Fruit fly (Drosophila melanogaster) whole organism, embryonic: ENCODE data around the gene CG32373.
A peak's percentile ranks its signal among the peaks of the same experiment; 100 is the strongest.

Source experiments
- Antp ChIP-seq: fragments of 200-800 bp; sonication (Bioruptor generic); optimal IDR thresholded peaks from 3 replicates; lab custom pipeline; 2016; ENCODE audit warnings: missing biosample characterization, missing genetic modification characterization
- Atf6 ChIP-seq: fragments of 200-800 bp; sonication (Bioruptor generic); IDR thresholded peaks from 2 replicates; pipeline ENCODE4 v1.3.6; 2022; ENCODE audit warnings: missing biosample characterization, missing genetic modification characterization
- Awh ChIP-seq: fragments of 200-800 bp; sonication (Bioruptor generic); IDR thresholded peaks from 2 replicates; pipeline ENCODE4, ENCODE4 v1.3.6; 2022; ENCODE audit warnings: missing biosample characterization, missing genetic modification characterization
- Blimp-1 ChIP-seq: fragments of 200-800 bp; sonication (Bioruptor generic); optimal IDR thresholded peaks from 3 replicates; lab custom pipeline; 2018; ENCODE audit warnings: missing biosample characterization, missing genetic modification characterization, mild to moderate bottlenecking, moderate library complexity, missing genetic modification reagents
- Bteb2 ChIP-seq: fragments of 200-800 bp; sonication (Bioruptor generic); optimal IDR thresholded peaks from 2 replicates; lab custom pipeline; 2016; ENCODE audit warnings: missing biosample characterization, missing genetic modification characterization
- CG1024 ChIP-seq: fragments of 200-800 bp; sonication (Bioruptor generic); IDR thresholded peaks from 2 replicates; pipeline ENCODE4 v1.3.6; 2022; ENCODE audit warnings: missing biosample characterization, missing genetic modification characterization
- CG10654 ChIP-seq: fragments of 200-800 bp; sonication (Bioruptor generic); optimal IDR thresholded peaks from 2 replicates; lab custom pipeline; 2016; ENCODE audit warnings: missing biosample characterization, missing genetic modification characterization
- CG11456 ChIP-seq: fragments of 200-800 bp; sonication (Bioruptor generic); IDR thresholded peaks from 3 replicates; pipeline ENCODE4 v1.3.6; 2022; ENCODE audit warnings: missing biosample characterization, missing genetic modification characterization
- CG12071 ChIP-seq: fragments of 200-800 bp; sonication (Bioruptor generic); optimal IDR thresholded peaks from 3 replicates; lab custom pipeline; 2018; ENCODE audit warnings: missing biosample characterization, mild to moderate bottlenecking, missing genetic modification characterization
- CG12236 ChIP-seq: fragments of 200-800 bp; sonication (Bioruptor generic); optimal IDR thresholded peaks from 2 replicates; lab custom pipeline; 2016; ENCODE audit warnings: missing biosample characterization, missing genetic modification characterization
- CG12942 ChIP-seq: fragments of 200-800 bp; sonication (Bioruptor generic); optimal IDR thresholded peaks from 3 replicates; lab custom pipeline; 2016; ENCODE audit warnings: missing biosample characterization, missing genetic modification characterization
- CG13775 ChIP-seq: fragments of 200-800 bp; sonication (Bioruptor generic); optimal IDR thresholded peaks from 3 replicates; lab custom pipeline; 2017; ENCODE audit warnings: missing biosample characterization, mild to moderate bottlenecking, missing genetic modification characterization
- CG13894 ChIP-seq: fragments of 200-800 bp; sonication (Bioruptor generic); optimal IDR thresholded peaks from 3 replicates; lab custom pipeline; 2018; ENCODE audit warnings: missing biosample characterization, mild to moderate bottlenecking, missing genetic modification characterization, moderate library complexity
- CG1602 ChIP-seq: fragments of 200-800 bp; sonication (Bioruptor generic); optimal IDR thresholded peaks from 3 replicates; lab custom pipeline; 2016; ENCODE audit warnings: missing biosample characterization, missing genetic modification characterization
- CG17186 ChIP-seq: fragments of 200-800 bp; sonication (Bioruptor generic); optimal IDR thresholded peaks from 3 replicates; lab custom pipeline; 2017; ENCODE audit warnings: missing biosample characterization, missing genetic modification reagents, missing genetic modification characterization
- CG17359 ChIP-seq: fragments of 200-800 bp; sonication (Bioruptor generic); optimal IDR thresholded peaks from 3 replicates; lab custom pipeline; 2018; ENCODE audit warnings: missing biosample characterization, mild to moderate bottlenecking, missing genetic modification characterization, moderate library complexity
- CG17568 ChIP-seq: fragments of 200-800 bp; sonication (Bioruptor generic); optimal IDR thresholded peaks from 2 replicates; lab custom pipeline; 2018; ENCODE audit warnings: missing biosample characterization, mild to moderate bottlenecking, missing genetic modification characterization, moderate library complexity
- CG17912 ChIP-seq: fragments of 200-800 bp; sonication (Bioruptor generic); optimal IDR thresholded peaks from 2 replicates; lab custom pipeline; 2018; ENCODE audit warnings: missing biosample characterization, mild to moderate bottlenecking, missing genetic modification characterization
- CG1792 ChIP-seq: fragments of 200-800 bp; sonication (Bioruptor generic); optimal IDR thresholded peaks from 2 replicates; lab custom pipeline; 2016; ENCODE audit warnings: missing biosample characterization, missing genetic modification characterization
- CG2116 ChIP-seq: fragments of 200-800 bp; sonication (Bioruptor generic); optimal IDR thresholded peaks from 3 replicates; lab custom pipeline; 2018; ENCODE audit warnings: missing biosample characterization, mild to moderate bottlenecking, missing genetic modification characterization
- CG31441 ChIP-seq: fragments of 200-800 bp; sonication (Bioruptor generic); IDR thresholded peaks from 2 replicates; pipeline ENCODE4 v1.3.6; 2022; ENCODE audit warnings: missing biosample characterization, missing genetic modification characterization
- CG32767 ChIP-seq: fragments of 200-800 bp; sonication (Bioruptor generic); IDR thresholded peaks from 2 replicates; pipeline ENCODE4 v1.3.6; 2022; ENCODE audit warnings: missing biosample characterization, missing genetic modification characterization
- CG34224 ChIP-seq: fragments of 200-800 bp; sonication (Bioruptor generic); IDR thresholded peaks from 3 replicates; pipeline ENCODE4 v1.3.6; 2022; ENCODE audit warnings: missing biosample characterization, missing genetic modification characterization; ENCODE audit not compliant: partially characterized antibody
- CG4360 ChIP-seq: fragments of 200-800 bp; sonication (Bioruptor generic); IDR thresholded peaks from 2 replicates; pipeline ENCODE4 v1.3.6; 2022; ENCODE audit warnings: missing biosample characterization, missing genetic modification characterization
- CG6254 ChIP-seq: fragments of 200-800 bp; sonication (Bioruptor generic); optimal IDR thresholded peaks from 3 replicates; lab custom pipeline; 2017; ENCODE audit warnings: mild to moderate bottlenecking, missing biosample characterization, missing genetic modification reagents, missing genetic modification characterization
- CG6654 ChIP-seq: fragments of 200-800 bp; sonication (Bioruptor generic); optimal IDR thresholded peaks from 2 replicates; lab custom pipeline; 2017; ENCODE audit warnings: missing biosample characterization, mild to moderate bottlenecking, missing genetic modification characterization
- CG6854 ChIP-seq: fragments of 200-800 bp; sonication (Bioruptor generic); optimal IDR thresholded peaks from 3 replicates; lab custom pipeline; 2017; ENCODE audit warnings: missing biosample characterization, mild to moderate bottlenecking, missing genetic modification characterization
- CG9817 ChIP-seq: fragments of 200-800 bp; sonication (Bioruptor generic); optimal IDR thresholded peaks from 2 replicates; lab custom pipeline; 2018; ENCODE audit warnings: missing biosample characterization, mild to moderate bottlenecking, missing genetic modification characterization, moderate library complexity
- Dbx ChIP-seq: fragments of 200-800 bp; sonication (Bioruptor generic); IDR thresholded peaks from 3 replicates; pipeline ENCODE4 v1.3.6; 2022; ENCODE audit warnings: missing biosample characterization, missing genetic modification characterization
- Dp ChIP-seq: fragments of 200-800 bp; sonication (Bioruptor generic); optimal IDR thresholded peaks from 2 replicates; lab custom pipeline; 2018; ENCODE audit warnings: missing biosample characterization, mild to moderate bottlenecking, missing genetic modification characterization, moderate library complexity
- Ets97D ChIP-seq: fragments of 200-800 bp; sonication (Bioruptor generic); optimal IDR thresholded peaks from 3 replicates; lab custom pipeline; 2016; ENCODE audit warnings: missing biosample characterization, missing genetic modification characterization
- HLHmδ ChIP-seq: fragments of 200-800 bp; sonication (Bioruptor generic); optimal IDR thresholded peaks from 2 replicates; lab custom pipeline; 2018; ENCODE audit warnings: missing biosample characterization, mild to moderate bottlenecking, missing genetic modification characterization, moderate library complexity
- Tbp ChIP-seq: fragments of >200 bp; optimal IDR thresholded peaks from 2 replicates; lab custom pipeline; 2018; ENCODE audit warnings: missing biosample characterization, missing genetic modification characterization
- Xbp1 ChIP-seq: fragments of 200-800 bp; sonication (Bioruptor generic); optimal IDR thresholded peaks from 3 replicates; lab custom pipeline; 2016; ENCODE audit warnings: missing biosample characterization, mild to moderate bottlenecking, missing genetic modification characterization
- ac ChIP-seq: fragments of 200-800 bp; sonication (Bioruptor generic); optimal IDR thresholded peaks from 3 replicates; lab custom pipeline; 2017; ENCODE audit warnings: missing biosample characterization, mild to moderate bottlenecking, missing genetic modification characterization
- crc ChIP-seq: fragments of 200-800 bp; sonication (Bioruptor generic); optimal IDR thresholded peaks from 2 replicates; lab custom pipeline; 2016; ENCODE audit warnings: missing biosample characterization, missing genetic modification characterization
- dimm ChIP-seq: fragments of 200-800 bp; sonication (Bioruptor generic); IDR thresholded peaks from 2 replicates; pipeline ENCODE4 v1.3.6; 2022; ENCODE audit warnings: missing biosample characterization, missing genetic modification characterization
- dysf ChIP-seq: fragments of 200-800 bp; sonication (Bioruptor generic); IDR thresholded peaks from 3 replicates; pipeline ENCODE4 v1.3.6; 2022; ENCODE audit warnings: missing biosample characterization, missing genetic modification characterization
- fd3F ChIP-seq: fragments of 200-800 bp; sonication (Bioruptor generic); optimal IDR thresholded peaks from 2 replicates; lab custom pipeline; 2018; ENCODE audit warnings: missing biosample characterization, mild to moderate bottlenecking, missing genetic modification characterization, moderate library complexity
- fru ChIP-seq: fragments of >200 bp; optimal IDR thresholded peaks from 2 replicates; lab custom pipeline; 2017
- grau ChIP-seq: fragments of 200-800 bp; optimal IDR thresholded peaks from 3 replicates; lab custom pipeline; 2019; ENCODE audit warnings: missing biosample characterization, mild to moderate bottlenecking, missing genetic modification characterization, moderate library complexity
- knrl ChIP-seq: fragments of 200-800 bp; sonication (Bioruptor generic); IDR thresholded peaks from 3 replicates; pipeline ENCODE4 v1.3.6; 2022; ENCODE audit warnings: missing biosample characterization, missing genetic modification characterization; ENCODE audit not compliant: partially characterized antibody
- mam ChIP-seq: fragments of 200-800 bp; sonication (Bioruptor generic); optimal IDR thresholded peaks from 3 replicates; lab custom pipeline; 2016; ENCODE audit warnings: missing biosample characterization, missing genetic modification characterization
- mirr ChIP-seq: fragments of 200-800 bp; sonication (Bioruptor generic); optimal IDR thresholded peaks from 3 replicates; lab custom pipeline; 2018; ENCODE audit warnings: missing biosample characterization, mild to moderate bottlenecking, missing genetic modification characterization
- sens ChIP-seq: fragments of 200-800 bp; sonication (Bioruptor generic); peaks from one replicate; lab custom pipeline; 2016; ENCODE audit warnings: missing biosample characterization, missing genetic modification characterization
- slp2 ChIP-seq: fragments of 200-800 bp; sonication (Bioruptor generic); optimal IDR thresholded peaks from 2 replicates; lab custom pipeline; 2016; ENCODE audit warnings: missing biosample characterization, missing genetic modification characterization
- tna ChIP-seq: fragments of 200-800 bp; sonication (Bioruptor generic); IDR thresholded peaks from 2 replicates; pipeline ENCODE4 v1.3.6; 2022; ENCODE audit warnings: missing biosample characterization, missing genetic modification characterization; ENCODE audit not compliant: partially characterized antibody
- unc-4 ChIP-seq: fragments of 200-800 bp; sonication (Bioruptor generic); IDR thresholded peaks from 2 replicates; pipeline ENCODE4 v1.3.6; 2022; ENCODE audit warnings: missing biosample characterization, missing genetic modification characterization; ENCODE audit not compliant: partially characterized antibody
- usp ChIP-seq: fragments of >200 bp; optimal IDR thresholded peaks from 2 replicates; lab custom pipeline; 2017; ENCODE audit warnings: missing biosample characterization, missing genetic modification characterization

Gene CG32373

DNA sequence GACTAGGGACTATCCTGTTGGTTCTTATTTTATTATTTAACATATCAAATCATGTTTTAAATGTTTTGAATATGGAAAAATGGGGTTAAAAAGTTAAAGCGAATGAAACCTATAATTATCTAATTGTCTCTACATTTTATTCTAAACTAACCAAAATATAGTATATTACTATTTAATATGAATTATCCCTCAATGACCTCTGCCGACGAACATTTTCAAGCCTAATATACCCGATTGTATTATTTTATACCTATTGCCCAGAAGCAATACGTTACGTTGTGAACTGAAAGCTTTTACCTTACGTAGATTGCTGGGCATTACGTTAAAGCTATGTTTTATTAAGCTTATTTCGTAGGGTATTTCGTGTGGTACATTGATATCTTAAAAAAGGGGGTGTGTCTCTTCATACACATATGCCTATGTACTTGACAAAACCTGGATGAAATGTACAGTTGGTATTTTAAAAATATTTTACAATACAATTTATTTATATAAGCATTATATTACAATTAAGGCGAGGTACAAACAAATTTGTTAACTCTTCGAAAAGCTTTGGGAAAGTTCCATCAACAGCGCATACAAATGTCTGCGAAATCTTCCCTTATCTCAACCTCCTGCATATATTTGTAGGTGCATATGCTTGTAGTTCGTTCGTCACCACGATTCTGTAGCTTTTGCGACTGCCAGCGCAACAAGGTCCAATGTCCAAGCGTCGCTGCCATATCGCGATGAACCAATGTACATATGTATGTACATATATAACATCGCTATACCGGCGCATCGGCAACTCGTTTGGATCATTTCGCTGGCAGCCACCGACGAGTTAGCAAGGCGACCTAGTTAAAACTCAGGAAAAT is 68.4 kb downstream of the CG32373 start, which contains the start of gene Mcad (continued):
- TF ChIP-seq CG6254 = peak; percentile 84
- no peak for TF ChIP-seq CG17912
- peak; percentile 64 for TF ChIP-seq fd3F (GFP tag; lab: Kevin White, UChicago)
- TF ChIP-seq CG11456 (GFP tag; lab: Robert Waterston, UW) = peak; percentile 89
- peak; percentile 88 for TF ChIP-seq grau (tag; lab: Kevin White, UChicago)
- peak; percentile 96 for TF ChIP-seq dysf (GFP tag; lab: Robert Waterston, UW)
- TF ChIP-seq CG17568 (GFP tag; lab: Kevin White, UChicago) = peak; percentile 77
- TF ChIP-seq sens = peak; percentile 89
- TF ChIP-seq Dp (GFP tag; lab: Kevin White, UChicago) = no peak
- peak; percentile 21 for TF ChIP-seq Antp (GFP tag; lab: Kevin White, UChicago)
- TF ChIP-seq unc-4 (GFP tag; lab: Robert Waterston, UW) = 0 out of 2 replicates have a peak, but pooled peaks have one; percentile 21
- TF ChIP-seq CG34224 (GFP tag; lab: Robert Waterston, UW) = no peak
- TF ChIP-seq tna (GFP tag; lab: Robert Waterston, UW) = no peak
- TF ChIP-seq CG6654 (GFP tag; lab: Kevin White, UChicago) = peak; percentile 85
- TF ChIP-seq usp (GFP tag; lab: Kevin White, UChicago) = no peak
- peak; percentile 86 for TF ChIP-seq CG12071 (GFP tag; lab: Kevin White, UChicago)
- TF ChIP-seq CG1792 (GFP tag; lab: Kevin White, UChicago) = peak; percentile 62
- peak; percentile 20 for TF ChIP-seq mirr (GFP tag; lab: Kevin White, UChicago)
- no peak for TF ChIP-seq ac (GFP tag; lab: Kevin White, UChicago)
- TF ChIP-seq CG9817 (tag; lab: Kevin White, UChicago) = peak; percentile 68
- peak; percentile 93 for TF ChIP-seq CG31441 (GFP tag; lab: Robert Waterston, UW)
- TF ChIP-seq CG1602 (GFP tag; lab: Kevin White, UChicago) = peak; percentile 84
- no peak for TF ChIP-seq Tbp
- TF ChIP-seq CG1024 (GFP tag; lab: Robert Waterston, UW) = peak; percentile 85
- peak; percentile 85 for TF ChIP-seq Xbp1 (GFP tag; lab: Kevin White, UChicago)
- peak; percentile 59 for TF ChIP-seq CG17186
- peak; percentile 61 for TF ChIP-seq Awh (GFP tag; lab: Robert Waterston, UW)
- no peak for TF ChIP-seq crc (GFP tag; lab: Kevin White, UChicago)
- peak; percentile 72 for TF ChIP-seq CG13775 (GFP tag; lab: Kevin White, UChicago)
- TF ChIP-seq HLHmδ (GFP tag; lab: Kevin White, UChicago) = no peak
- TF ChIP-seq CG4360 (GFP tag; lab: Robert Waterston, UW) = peak; percentile 52; the same call in 1 of the 2 replicates
- TF ChIP-seq fru (lab: Kevin White, UChicago) = no peak
- TF ChIP-seq Atf6 (GFP tag; lab: Robert Waterston, UW) = peak; percentile 90
- TF ChIP-seq CG12236 = no peak
- TF ChIP-seq CG32767 (GFP tag; lab: Robert Waterston, UW) = peak; percentile 91
- TF ChIP-seq slp2 (GFP tag; lab: Kevin White, UChicago) = peak; percentile 53
- peak; percentile 97 for TF ChIP-seq Dbx (GFP tag; lab: Robert Waterston, UW)
- no peak for TF ChIP-seq knrl (GFP tag; lab: Robert Waterston, UW)
- peak; percentile 47 for TF ChIP-seq Ets97D (GFP tag; lab: Kevin White, UChicago)
- TF ChIP-seq Bteb2 (GFP tag; lab: Kevin White, UChicago) = peak; percentile 55
- peak; percentile 93 for TF ChIP-seq CG10654 (GFP tag; lab: Kevin White, UChicago)
- TF ChIP-seq CG6854 (GFP tag; lab: Kevin White, UChicago) = peak; percentile 91
- peak; percentile 74 for TF ChIP-seq CG12942 (GFP tag; lab: Kevin White, UChicago)
- TF ChIP-seq dimm (GFP tag; lab: Robert Waterston, UW) = peak; percentile 67
- TF ChIP-seq mam = peak; percentile 59
- TF ChIP-seq CG17359 (tag; lab: Kevin White, UChicago) = peak; percentile 97
- peak; percentile 94 for TF ChIP-seq Blimp-1 (GFP tag; lab: Kevin White, UChicago)
- peak; percentile 54 for TF ChIP-seq CG2116 (GFP tag; lab: Kevin White, UChicago)
- no peak for TF ChIP-seq CG13894 (tag; lab: Kevin White, UChicago)
